Worm (Caenorhabditis elegans) whole organism, early embryonic: ENCODE results near the gene cutl-2.

Source experiments
- B0310.2 ChIP-seq: sonication (generic microtip); optimal IDR thresholded peaks from 2 replicates; lab custom pipeline; 2016; ENCODE audit warnings: mild to moderate bottlenecking, missing genetic modification characterization, missing compliant biosample characterization
- F13C5.2 ChIP-seq: sonication (generic microtip); optimal IDR thresholded peaks from 2 replicates; lab custom pipeline; 2017; ENCODE audit warnings: mild to moderate bottlenecking, missing genetic modification characterization, inconsistent platforms, missing compliant biosample characterization
- aly-1 ChIP-seq: sonication (generic microtip); optimal IDR thresholded peaks from 2 replicates; lab custom pipeline; 2016; ENCODE audit warnings: missing genetic modification characterization, missing compliant biosample characterization
- ama-1 ChIP-seq: fragments of 150-350 bp; optimal IDR thresholded peaks from 2 replicates; lab custom pipeline; 2014
- ceh-13 ChIP-seq: fragments of 200-800 bp; sonication (Bioruptor generic); optimal IDR thresholded peaks from 2 replicates; lab custom pipeline; 2018; ENCODE audit warnings: mild to moderate bottlenecking, missing genetic modification characterization, missing compliant biosample characterization
- ceh-36 ChIP-seq: sonication (generic microtip); optimal IDR thresholded peaks from 2 replicates; lab custom pipeline; 2016; ENCODE audit warnings: missing genetic modification characterization, inconsistent platforms, missing compliant biosample characterization
- ets-7 ChIP-seq: sonication (generic microtip); optimal IDR thresholded peaks from 2 replicates; lab custom pipeline; 2016; ENCODE audit warnings: missing genotype, missing genetic modification characterization, missing compliant biosample characterization
- flt-1 ChIP-seq: fragments of 200-800 bp; sonication (Bioruptor generic); IDR thresholded peaks from 2 replicates; pipeline ENCODE4 v1.3.6; 2022; ENCODE audit warnings: missing genetic modification characterization, missing compliant biosample characterization
- hmbx-1 ChIP-seq: sonication (generic microtip); optimal IDR thresholded peaks from 2 replicates; lab custom pipeline; 2016; ENCODE audit warnings: mild to moderate bottlenecking, missing genetic modification characterization, missing compliant biosample characterization
- hmg-4 ChIP-seq: fragments of 200-800 bp; sonication (Bioruptor generic); optimal IDR thresholded peaks from 2 replicates; lab custom pipeline; 2018; ENCODE audit warnings: mild to moderate bottlenecking, missing genetic modification characterization, missing compliant biosample characterization
- hnd-1 ChIP-seq: sonication (generic microtip); optimal IDR thresholded peaks from 2 replicates; lab custom pipeline; 2016; ENCODE audit warnings: missing genetic modification characterization, missing compliant biosample characterization
- pes-1 ChIP-seq: fragments of 200-800 bp; sonication (Bioruptor generic); IDR thresholded peaks from 2 replicates; pipeline ENCODE4 v1.3.6; 2022; ENCODE audit warnings: missing genetic modification reagents, missing genetic modification characterization, missing compliant biosample characterization
- scrt-1 ChIP-seq: fragments of 200-800 bp; sonication (Bioruptor generic); IDR thresholded peaks from 2 replicates; pipeline ENCODE4 v1.3.6; 2022; ENCODE audit warnings: missing genetic modification characterization, missing compliant biosample characterization
- sea-1 ChIP-seq: fragments of 200-800 bp; sonication (Bioruptor generic); conservative IDR thresholded peaks from 2 replicates; pipeline ENCODE4 v1.3.6; 2022; ENCODE audit warnings: missing genetic modification characterization, missing compliant biosample characterization
- tbx-11 ChIP-seq: fragments of 200-800 bp; sonication (Bioruptor generic); IDR thresholded peaks from 2 replicates; pipeline ENCODE4 v1.3.6; 2022; ENCODE audit warnings: missing genetic modification characterization, missing compliant biosample characterization
- tbx-37 ChIP-seq: fragments of 200-800 bp; sonication (Bioruptor generic); conservative IDR thresholded peaks from 2 replicates; pipeline ENCODE4 v1.3.6; 2022; ENCODE audit warnings: missing genetic modification reagents, missing genetic modification characterization, missing compliant biosample characterization
- tra-4 ChIP-seq: sonication (generic microtip); optimal IDR thresholded peaks from 2 replicates; lab custom pipeline; 2017; ENCODE audit warnings: missing genetic modification characterization, missing compliant biosample characterization

cutl-2 gene

ce11 chrII:9755425-9755824 is 31.0 kb upstream of the cutl-2 start:
- no peak for TF ChIP-seq ama-1
- TF ChIP-seq tbx-37 (GFP tag; lab: Robert Waterston, UW), result no peak
- no peak for TF ChIP-seq tbx-11 (GFP tag; lab: Robert Waterston, UW)
- no peak for TF ChIP-seq aly-1 (tag; lab: Kevin White, UChicago)
- no peak for TF ChIP-seq ceh-36
- no peak for TF ChIP-seq scrt-1
- TF ChIP-seq B0310.2 (tag; lab: Kevin White, UChicago), result no peak
- no peak for TF ChIP-seq tra-4 (tag; lab: Kevin White, UChicago)
- TF ChIP-seq flt-1 (GFP tag; lab: Robert Waterston, UW), result no peak
- TF ChIP-seq hnd-1 (tag; lab: Kevin White, UChicago), result no peak
- no peak for TF ChIP-seq F13C5.2
- no peak for TF ChIP-seq sea-1 (GFP tag; lab: Robert Waterston, UW)
- TF ChIP-seq pes-1 (GFP tag; lab: Robert Waterston, UW), result no peak
- TF ChIP-seq hmg-4 (GFP tag; lab: Kevin White, UChicago), result no peak
- TF ChIP-seq hmbx-1 (tag; lab: Kevin White, UChicago), result no peak
- no peak for TF ChIP-seq ets-7 (tag; lab: Kevin White, UChicago)

ce11 chrII:9753730-9754129 is 29.3 kb upstream of the cutl-2 start, which contains the start of gene ZK1321.1:
ZK1321.1 (plus strand) TSS chrII:9754030.
- no peak for TF ChIP-seq ceh-13 (GFP tag; lab: Kevin White, UChicago)
- no peak for TF ChIP-seq ceh-36
- no peak for TF ChIP-seq F13C5.2
- no peak for TF ChIP-seq hmbx-1 (tag; lab: Kevin White, UChicago)
- TF ChIP-seq ama-1, result no peak
- no peak for TF ChIP-seq B0310.2 (tag; lab: Kevin White, UChicago)
- TF ChIP-seq ets-7 (tag; lab: Kevin White, UChicago), result no peak
- TF ChIP-seq aly-1 (tag; lab: Kevin White, UChicago), result no peak
- no peak for TF ChIP-seq sea-1 (GFP tag; lab: Robert Waterston, UW)
- no peak for TF ChIP-seq hmg-4 (GFP tag; lab: Kevin White, UChicago)
- no peak for TF ChIP-seq pes-1 (GFP tag; lab: Robert Waterston, UW)
- no peak for TF ChIP-seq tbx-37 (GFP tag; lab: Robert Waterston, UW)
- no peak for TF ChIP-seq tbx-11 (GFP tag; lab: Robert Waterston, UW)

ce11 chrII:9753056-9753455 is 28.6 kb upstream of the cutl-2 start, which contains the start of gene Y53C12B.7:
Y53C12B.7 (minus strand) TSS chrII:9753218.
- TF ChIP-seq ama-1 (no peak), B0310.2 (tag; lab: Kevin White, UChicago) (no peak), scrt-1 (no peak), F13C5.2 (no peak), tbx-11 (GFP tag; lab: Robert Waterston, UW) (no peak), hmbx-1 (tag; lab: Kevin White, UChicago) (no peak), pes-1 (GFP tag; lab: Robert Waterston, UW) (no peak), ceh-36 (no peak), hmg-4 (GFP tag; lab: Kevin White, UChicago) (no peak), tbx-37 (GFP tag; lab: Robert Waterston, UW) (no peak), ceh-13 (GFP tag; lab: Kevin White, UChicago) (no peak), aly-1 (tag; lab: Kevin White, UChicago) (no peak), hnd-1 (tag; lab: Kevin White, UChicago) (no peak), ets-7 (tag; lab: Kevin White, UChicago) (no peak), flt-1 (GFP tag; lab: Robert Waterston, UW) (no peak), sea-1 (GFP tag; lab: Robert Waterston, UW) (no peak), tra-4 (tag; lab: Kevin White, UChicago) (no peak)

ce11 chrII:9752278-9752677 is 27.8 kb upstream of the cutl-2 start:
- no peak for TF ChIP-seq hnd-1 (tag; lab: Kevin White, UChicago)
- no peak for TF ChIP-seq hmg-4 (GFP tag; lab: Kevin White, UChicago)
- no peak for TF ChIP-seq ceh-13 (GFP tag; lab: Kevin White, UChicago)
- TF ChIP-seq aly-1 (tag; lab: Kevin White, UChicago), result no peak
- no peak for TF ChIP-seq tbx-37 (GFP tag; lab: Robert Waterston, UW)
- TF ChIP-seq scrt-1, result no peak
- TF ChIP-seq tbx-11 (GFP tag; lab: Robert Waterston, UW), result no peak
- no peak for TF ChIP-seq pes-1 (GFP tag; lab: Robert Waterston, UW)
- no peak for TF ChIP-seq ama-1
- TF ChIP-seq hmbx-1 (tag; lab: Kevin White, UChicago), result no peak
- TF ChIP-seq ets-7 (tag; lab: Kevin White, UChicago), result no peak
- TF ChIP-seq F13C5.2, result no peak
- TF ChIP-seq flt-1 (GFP tag; lab: Robert Waterston, UW), result no peak
- no peak for TF ChIP-seq sea-1 (GFP tag; lab: Robert Waterston, UW)
- TF ChIP-seq ceh-36, result no peak
- no peak for TF ChIP-seq tra-4 (tag; lab: Kevin White, UChicago)
- no peak for TF ChIP-seq B0310.2 (tag; lab: Kevin White, UChicago)

ce11 chrII:9746069-9746468 is 21.6 kb upstream of the cutl-2 start, which contains the start of the genes Y53C12B.1 and nos-3:
Y53C12B.1 (minus strand) TSS chrII:9746078.
nos-3 (plus strand) TSS chrII:9746316.
- no peak for TF ChIP-seq sea-1 (GFP tag; lab: Robert Waterston, UW)
- TF ChIP-seq ceh-13 (GFP tag; lab: Kevin White, UChicago), result no peak
- no peak for TF ChIP-seq hmg-4 (GFP tag; lab: Kevin White, UChicago)
- no peak for TF ChIP-seq aly-1 (tag; lab: Kevin White, UChicago)
- no peak for TF ChIP-seq ama-1

ce11 chrII:9742784-9743183 is 18.3 kb upstream of the cutl-2 start, which contains the start of gene pno-1:
pno-1 (minus strand) TSS chrII:9742884.
- TF ChIP-seq tbx-11 (GFP tag; lab: Robert Waterston, UW) (no peak), B0310.2 (tag; lab: Kevin White, UChicago) (no peak), ceh-36 (no peak), ceh-13 (GFP tag; lab: Kevin White, UChicago) (no peak), hmg-4 (GFP tag; lab: Kevin White, UChicago) (no peak)

- no peak for TF ChIP-seq tbx-37 (GFP tag; lab: Robert Waterston, UW)
- no peak for TF ChIP-seq hmbx-1 (tag; lab: Kevin White, UChicago)
- no peak for TF ChIP-seq F13C5.2
- TF ChIP-seq hmg-4 (GFP tag; lab: Kevin White, UChicago), result no peak
- TF ChIP-seq aly-1 (tag; lab: Kevin White, UChicago), result no peak
- TF ChIP-seq ama-1, result no peak
- no peak for TF ChIP-seq ets-7 (tag; lab: Kevin White, UChicago)
- TF ChIP-seq sea-1 (GFP tag; lab: Robert Waterston, UW), result no peak
- TF ChIP-seq ceh-13 (GFP tag; lab: Kevin White, UChicago), result no peak
- TF ChIP-seq pes-1 (GFP tag; lab: Robert Waterston, UW), result no peak
- TF ChIP-seq tra-4 (tag; lab: Kevin White, UChicago), result no peak
- TF ChIP-seq B0310.2 (tag; lab: Kevin White, UChicago), result no peak
- TF ChIP-seq tbx-11 (GFP tag; lab: Robert Waterston, UW), result no peak
- TF ChIP-seq scrt-1, result no peak
Observed at ce11 chrII:9741400-9741799, 16.9 kb upstream of the cutl-2 start.
